Fruit fly (Drosophila melanogaster) whole organism: Measurements from ENCODE around the gene CG3808.
A peak's percentile ranks its signal among the peaks of the same experiment; 100 is the strongest.

ENCODE experiments used
- CG8478 ChIP-seq: fragments of >200 bp; optimal IDR thresholded peaks from 2 replicates; lab custom pipeline; 2018; ENCODE audit warnings: inconsistent platforms
- Dll ChIP-seq: fragments of >200 bp; optimal IDR thresholded peaks from 2 replicates; lab custom pipeline; 2017
- EcR ChIP-seq, 2 experiments: fragments of >200 bp; optimal IDR thresholded peaks; 2 replicates each; lab custom pipeline; 2017; ENCODE audit warnings: missing biosample characterization in 2 of 2, missing genetic modification characterization in 2 of 2, missing genetic modification reagents in 2 of 2
- pan ChIP-seq: fragments of >200 bp; optimal IDR thresholded peaks from 2 replicates; lab custom pipeline; 2017
- psq ChIP-seq: fragments of >200 bp; optimal IDR thresholded peaks from 2 replicates; lab custom pipeline; 2017
- usp ChIP-seq: fragments of >200 bp; optimal IDR thresholded peaks from 2 replicates; lab custom pipeline; 2017; ENCODE audit warnings: missing biosample characterization, missing genetic modification characterization, mixed read lengths

CG3808 gene

dm6 chr3L:19000413-19000812, at the start of gene CG3808:
CG3808 (minus strand) TSS chr3L:19000608.
- TF ChIP-seq CG8478 (lab: Kevin White, UChicago), result no peak
- TF ChIP-seq pan (lab: Kevin White, UChicago), result no peak
- no peak for TF ChIP-seq Dll
- no peak for TF ChIP-seq psq (lab: Kevin White, UChicago)
- TF ChIP-seq usp (GFP tag; lab: Kevin White, UChicago), result no peak
- no peak for TF ChIP-seq EcR (GFP tag; optimal IDR thresholded peaks at IDR 0.05; lab: Kevin White, UChicago)

- TF ChIP-seq Dll, result no peak
- TF ChIP-seq CG8478 (lab: Kevin White, UChicago), result no peak
Measured at dm6 chr3L:19049669-19050510, 49.5 kb upstream of the CG3808 start.

- no peak for TF ChIP-seq CG8478 (lab: Kevin White, UChicago)
- no peak for TF ChIP-seq pan (lab: Kevin White, UChicago)
- no peak for TF ChIP-seq psq (lab: Kevin White, UChicago)
- no peak for TF ChIP-seq Dll
- TF ChIP-seq usp (GFP tag; lab: Kevin White, UChicago), result no peak
- TF ChIP-seq EcR (GFP tag; optimal IDR thresholded peaks at IDR 0.05; lab: Kevin White, UChicago), result no peak
Measured at dm6 chr3L:19048761-19049160, 48.4 kb upstream of the CG3808 start.

- TF ChIP-seq usp (GFP tag; lab: Kevin White, UChicago) (no peak), Dll (no peak), CG8478 (lab: Kevin White, UChicago) (no peak), EcR (GFP tag; optimal IDR thresholded peaks at IDR 0.05; lab: Kevin White, UChicago) (no peak), psq (lab: Kevin White, UChicago) (no peak), pan (lab: Kevin White, UChicago) (no peak)
Measured at dm6 chr3L:19048257-19048656, 47.8 kb upstream of the CG3808 start.

dm6 chr3L:19046389-19047042, 46.1 kb upstream of the CG3808 start:
- TF ChIP-seq CG8478 (lab: Kevin White, UChicago) (no peak), EcR (GFP tag; optimal IDR thresholded peaks at IDR 0.05; lab: Kevin White, UChicago) (no peak), Dll (peak; percentile 78), psq (lab: Kevin White, UChicago) (no peak), pan (lab: Kevin White, UChicago) (no peak), usp (GFP tag; lab: Kevin White, UChicago) (no peak)

dm6 chr3L:19045299-19046025, 45.1 kb upstream of the CG3808 start, which contains the start of gene nkd:
nkd (minus strand) TSS chr3L:19045449.
- TF ChIP-seq usp (GFP tag; lab: Kevin White, UChicago) (no peak), EcR (GFP tag; optimal IDR thresholded peaks at IDR 0.05; lab: Kevin White, UChicago) (no peak), pan (lab: Kevin White, UChicago) (peak; percentile 70)

dm6 chr3L:19044589-19045298, 44.3 kb upstream of the CG3808 start:
- TF ChIP-seq Dll (no peak), pan (lab: Kevin White, UChicago) (no peak), CG8478 (lab: Kevin White, UChicago) (no peak), EcR (GFP tag; optimal IDR thresholded peaks at IDR 0.05; lab: Kevin White, UChicago) (no peak), usp (GFP tag; lab: Kevin White, UChicago) (no peak), psq (lab: Kevin White, UChicago) (no peak)

- no peak for TF ChIP-seq usp (GFP tag; lab: Kevin White, UChicago)
- TF ChIP-seq psq (lab: Kevin White, UChicago), result no peak
- no peak for TF ChIP-seq Dll
- TF ChIP-seq CG8478 (lab: Kevin White, UChicago), result no peak
- no peak for TF ChIP-seq EcR (GFP tag; optimal IDR thresholded peaks at IDR 0.05; lab: Kevin White, UChicago)
- TF ChIP-seq pan (lab: Kevin White, UChicago), result no peak
Measured at dm6 chr3L:19043464-19044034, 43.1 kb upstream of the CG3808 start.

dm6 chr3L:19042501-19042900, 42.1 kb upstream of the CG3808 start:
- TF ChIP-seq EcR (GFP tag; optimal IDR thresholded peaks at IDR 0.05; lab: Kevin White, UChicago) (no peak), usp (GFP tag; lab: Kevin White, UChicago) (no peak), Dll (no peak), CG8478 (lab: Kevin White, UChicago) (no peak)

dm6 chr3L:19041665-19042385, 41.4 kb upstream of the CG3808 start:
- TF ChIP-seq usp (GFP tag; lab: Kevin White, UChicago) (no peak), pan (lab: Kevin White, UChicago) (no peak), EcR (GFP tag; optimal IDR thresholded peaks at IDR 0.05; lab: Kevin White, UChicago) (no peak), psq (lab: Kevin White, UChicago) (no peak)
